Worm (Caenorhabditis elegans): Measurements from ENCODE around the gene cest-9.2.
A peak's percentile ranks its signal among the peaks of the same experiment; 100 is the strongest.

Gene cest-9.2

DNA sequence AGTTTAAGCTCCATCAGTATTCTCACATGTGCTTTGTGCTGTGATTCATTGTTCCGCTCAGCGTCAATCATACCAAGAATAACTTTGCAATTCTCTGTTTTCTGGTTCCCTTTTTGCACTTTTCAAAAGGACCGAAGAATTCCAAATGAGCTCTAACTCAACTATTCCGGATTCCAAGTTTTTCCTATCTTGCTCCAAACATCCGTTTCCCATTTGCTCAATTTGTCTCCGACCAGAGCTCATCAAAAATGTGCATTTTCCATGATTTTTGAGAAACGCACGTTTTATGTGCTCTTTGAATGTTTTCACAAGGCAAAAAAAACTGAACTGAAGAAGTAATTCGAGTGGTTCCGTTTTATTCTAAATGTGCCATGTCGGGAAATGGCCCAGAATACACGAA, 23.6 kb upstream of the cest-9.2 start:
- no peak for TF ChIP-seq ztf-23 (GFP tag; IDR thresholded peaks at IDR 0.05)
- no peak for TF ChIP-seq ztf-29 (GFP tag; IDR thresholded peaks at IDR 0.05)
- no peak for TF ChIP-seq T22C8.4 (GFP tag; IDR thresholded peaks at IDR 0.05)
- no peak for TF ChIP-seq klf-2 (GFP tag; conservative IDR thresholded peaks at IDR 0.05)

DNA sequence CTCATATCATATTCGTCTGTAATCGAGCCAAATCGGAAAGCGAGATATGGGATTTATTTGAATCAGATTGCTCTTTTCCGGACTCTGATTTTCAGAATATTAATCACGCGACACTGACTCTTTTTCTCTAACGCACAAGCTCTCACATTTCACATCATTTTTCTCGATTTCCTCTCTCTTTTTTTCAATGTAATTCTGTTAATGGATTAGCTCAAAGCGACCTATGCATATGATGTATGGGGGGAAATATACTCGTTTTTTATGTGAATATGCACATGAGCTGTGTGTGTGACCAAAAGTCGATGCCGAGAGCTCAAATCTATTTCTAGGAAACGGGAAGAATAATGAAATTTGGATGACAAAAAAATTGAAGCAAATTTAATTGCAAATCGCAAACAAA, 21.3 kb upstream of the cest-9.2 start:
- TF ChIP-seq klf-2 (GFP tag; conservative IDR thresholded peaks at IDR 0.05), result no peak
- no peak for TF ChIP-seq ref-1 (GFP tag; conservative IDR thresholded peaks at IDR 0.05)
- no peak for TF ChIP-seq med-1 (GFP tag; optimal IDR thresholded peaks at IDR 0.05; ENCODE audit: insufficient read depth)
- TF ChIP-seq flt-1 (GFP tag; IDR thresholded peaks at IDR 0.05), result no peak
- TF ChIP-seq ztf-29 (GFP tag; IDR thresholded peaks at IDR 0.05), result no peak
- no peak for TF ChIP-seq tab-1 (GFP tag; IDR thresholded peaks at IDR 0.05)

DNA sequence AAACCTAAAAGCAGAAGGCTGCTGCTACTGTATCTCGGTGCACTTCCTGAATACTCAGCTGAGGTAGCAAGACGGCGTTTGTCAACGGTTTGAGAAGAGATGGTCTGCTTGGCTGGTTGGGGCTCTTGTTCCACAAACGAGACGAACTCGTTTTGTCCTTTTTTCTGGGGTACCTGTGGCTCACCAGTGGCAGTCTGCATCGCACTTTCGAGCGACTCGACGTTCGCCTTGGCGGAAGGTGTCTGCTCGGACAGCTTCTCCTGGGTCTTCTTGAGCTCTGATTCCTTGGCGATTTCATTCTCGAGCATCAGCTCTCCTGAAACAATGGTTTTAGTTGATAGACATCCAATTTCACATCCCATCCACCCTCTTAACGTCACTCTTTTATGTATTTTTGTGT, 20.5 kb upstream of the cest-9.2 start:
- no peak for TF ChIP-seq klf-2 (GFP tag; conservative IDR thresholded peaks at IDR 0.05)
- no peak for TF ChIP-seq ref-1 (GFP tag; conservative IDR thresholded peaks at IDR 0.05)
- TF ChIP-seq tab-1 (GFP tag; IDR thresholded peaks at IDR 0.05), result no peak
- no peak for TF ChIP-seq ztf-23 (GFP tag; IDR thresholded peaks at IDR 0.05)
- no peak for TF ChIP-seq med-1 (GFP tag; optimal IDR thresholded peaks at IDR 0.05; ENCODE audit: insufficient read depth)
- TF ChIP-seq ztf-29 (GFP tag; IDR thresholded peaks at IDR 0.05), result no peak
- no peak for TF ChIP-seq T22C8.4 (GFP tag; IDR thresholded peaks at IDR 0.05)
- no peak for TF ChIP-seq flt-1 (GFP tag; IDR thresholded peaks at IDR 0.05)
- no peak for TF ChIP-seq cog-1 (tag; optimal IDR thresholded peaks at IDR 0.05)

DNA sequence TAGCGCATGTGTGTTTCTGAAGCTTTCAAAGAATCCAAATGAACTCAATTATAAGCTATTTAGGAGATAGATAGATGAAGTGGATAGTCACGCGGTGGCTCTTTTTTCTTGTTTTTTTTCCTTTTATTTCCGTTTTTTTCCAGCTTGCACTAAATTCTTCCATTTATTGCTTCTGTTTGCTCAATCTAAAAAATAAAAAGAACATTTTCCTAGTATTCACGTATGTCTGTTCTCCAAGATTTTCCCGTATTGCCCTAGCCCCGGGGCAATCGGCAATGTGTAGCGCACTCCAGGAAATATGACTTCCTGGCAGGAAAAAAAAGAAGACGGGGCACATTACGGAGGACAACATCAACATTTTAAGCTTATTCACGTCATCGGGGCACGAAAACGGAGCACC, 20.1 kb upstream of the cest-9.2 start:
- no peak for TF ChIP-seq klf-2 (GFP tag; conservative IDR thresholded peaks at IDR 0.05)
- TF ChIP-seq flt-1 (GFP tag; IDR thresholded peaks at IDR 0.05), result no peak
- no peak for TF ChIP-seq ref-1 (GFP tag; conservative IDR thresholded peaks at IDR 0.05)
- no peak for TF ChIP-seq T22C8.4 (GFP tag; IDR thresholded peaks at IDR 0.05)
- TF ChIP-seq med-1 (GFP tag; optimal IDR thresholded peaks at IDR 0.05; ENCODE audit: insufficient read depth), result no peak
- TF ChIP-seq ztf-29 (GFP tag; IDR thresholded peaks at IDR 0.05), result no peak
- TF ChIP-seq ztf-23 (GFP tag; IDR thresholded peaks at IDR 0.05), result no peak
- no peak for TF ChIP-seq cog-1 (tag; optimal IDR thresholded peaks at IDR 0.05)
- TF ChIP-seq tab-1 (GFP tag; IDR thresholded peaks at IDR 0.05), result no peak

DNA sequence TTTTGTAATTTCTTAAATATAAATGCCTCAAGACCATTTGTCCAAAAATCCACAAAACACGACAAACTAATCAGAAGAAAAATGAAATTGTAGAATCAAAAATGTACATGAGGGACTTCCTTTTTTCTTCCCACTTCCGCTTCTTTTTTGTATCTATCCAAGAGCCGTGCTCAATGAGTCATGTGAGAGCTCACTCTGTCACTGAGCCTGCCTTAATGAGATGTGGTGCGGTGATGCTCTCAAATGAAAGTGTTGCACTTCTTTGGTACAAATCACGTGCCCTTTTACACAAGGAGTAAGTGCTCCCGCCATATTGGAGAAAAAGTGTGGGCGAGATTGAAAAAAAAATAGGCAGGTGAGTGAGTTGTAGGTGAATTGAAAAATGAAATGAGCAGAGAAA, 17.6 kb upstream of the cest-9.2 start:
- no peak for TF ChIP-seq ztf-23 (GFP tag; IDR thresholded peaks at IDR 0.05)
- TF ChIP-seq tab-1 (GFP tag; IDR thresholded peaks at IDR 0.05), result no peak
- TF ChIP-seq ref-1 (GFP tag; conservative IDR thresholded peaks at IDR 0.05), result no peak
- no peak for TF ChIP-seq cog-1 (tag; optimal IDR thresholded peaks at IDR 0.05)
- TF ChIP-seq flt-1 (GFP tag; IDR thresholded peaks at IDR 0.05), result no peak
- no peak for TF ChIP-seq klf-2 (GFP tag; conservative IDR thresholded peaks at IDR 0.05)
- TF ChIP-seq T22C8.4 (GFP tag; IDR thresholded peaks at IDR 0.05), result no peak
- no peak for TF ChIP-seq med-1 (GFP tag; optimal IDR thresholded peaks at IDR 0.05; ENCODE audit: insufficient read depth)
- no peak for TF ChIP-seq ztf-29 (GFP tag; IDR thresholded peaks at IDR 0.05)

DNA sequence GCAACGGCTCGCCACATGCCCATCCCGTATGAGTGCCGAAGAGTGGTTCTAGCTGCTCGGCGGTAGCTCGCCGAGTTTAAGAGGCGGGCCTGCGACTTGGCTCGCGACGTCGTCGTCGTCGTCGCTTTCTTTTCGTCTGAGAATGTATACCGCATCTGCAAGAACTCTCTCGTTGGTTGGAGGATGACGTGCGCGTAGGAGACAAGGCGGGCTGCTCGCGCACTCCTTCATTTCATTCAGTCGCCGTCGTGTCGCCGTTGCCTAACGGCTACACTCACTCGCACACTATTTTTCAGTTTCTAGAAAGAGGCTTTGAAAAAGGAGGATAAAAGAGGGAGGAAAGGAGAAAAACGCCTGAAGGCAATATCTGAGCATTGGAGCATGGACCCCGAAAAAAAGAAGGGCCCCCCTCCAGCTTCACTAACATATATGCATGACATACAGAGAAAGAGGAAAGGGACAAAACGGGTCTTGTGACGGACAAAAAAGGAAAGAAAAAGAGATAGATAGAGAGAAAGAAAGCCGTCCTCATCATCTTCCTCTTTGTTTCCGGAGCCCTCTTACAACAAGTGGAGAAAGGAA, 16.3 kb upstream of the cest-9.2 start:
- no peak for TF ChIP-seq ref-1 (GFP tag; conservative IDR thresholded peaks at IDR 0.05)
- TF ChIP-seq tab-1 (GFP tag; IDR thresholded peaks at IDR 0.05), result no peak
- peak; percentile 18 for TF ChIP-seq cog-1 (tag; optimal IDR thresholded peaks at IDR 0.05)

DNA sequence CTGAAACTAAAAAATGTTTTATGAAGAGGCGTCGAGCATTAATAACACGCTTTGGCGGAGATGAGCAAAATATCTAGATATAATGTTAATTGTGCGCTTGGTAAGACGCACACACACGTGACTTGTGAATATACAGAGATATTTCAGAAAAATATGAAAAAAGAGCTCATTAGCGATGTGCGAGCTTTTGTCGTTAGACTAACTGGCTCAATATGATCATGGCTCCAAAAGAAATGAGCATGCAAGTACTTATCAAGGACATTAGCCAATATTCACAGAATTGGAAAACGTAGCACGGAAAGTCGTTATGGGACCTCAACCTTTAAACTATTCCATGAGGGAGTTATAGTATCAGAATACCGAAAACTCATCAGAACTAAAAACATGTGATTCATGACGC, 14.8 kb upstream of the cest-9.2 start:
- TF ChIP-seq T22C8.4 (GFP tag; IDR thresholded peaks at IDR 0.05) (no peak), ref-1 (GFP tag; conservative IDR thresholded peaks at IDR 0.05) (no peak), tab-1 (GFP tag; IDR thresholded peaks at IDR 0.05) (no peak), ztf-23 (GFP tag; IDR thresholded peaks at IDR 0.05) (no peak), klf-2 (GFP tag; conservative IDR thresholded peaks at IDR 0.05) (no peak), flt-1 (GFP tag; IDR thresholded peaks at IDR 0.05) (no peak), cog-1 (tag; optimal IDR thresholded peaks at IDR 0.05) (no peak), ztf-29 (GFP tag; IDR thresholded peaks at IDR 0.05) (no peak), med-1 (GFP tag; optimal IDR thresholded peaks at IDR 0.05; ENCODE audit: insufficient read depth) (no peak)

DNA sequence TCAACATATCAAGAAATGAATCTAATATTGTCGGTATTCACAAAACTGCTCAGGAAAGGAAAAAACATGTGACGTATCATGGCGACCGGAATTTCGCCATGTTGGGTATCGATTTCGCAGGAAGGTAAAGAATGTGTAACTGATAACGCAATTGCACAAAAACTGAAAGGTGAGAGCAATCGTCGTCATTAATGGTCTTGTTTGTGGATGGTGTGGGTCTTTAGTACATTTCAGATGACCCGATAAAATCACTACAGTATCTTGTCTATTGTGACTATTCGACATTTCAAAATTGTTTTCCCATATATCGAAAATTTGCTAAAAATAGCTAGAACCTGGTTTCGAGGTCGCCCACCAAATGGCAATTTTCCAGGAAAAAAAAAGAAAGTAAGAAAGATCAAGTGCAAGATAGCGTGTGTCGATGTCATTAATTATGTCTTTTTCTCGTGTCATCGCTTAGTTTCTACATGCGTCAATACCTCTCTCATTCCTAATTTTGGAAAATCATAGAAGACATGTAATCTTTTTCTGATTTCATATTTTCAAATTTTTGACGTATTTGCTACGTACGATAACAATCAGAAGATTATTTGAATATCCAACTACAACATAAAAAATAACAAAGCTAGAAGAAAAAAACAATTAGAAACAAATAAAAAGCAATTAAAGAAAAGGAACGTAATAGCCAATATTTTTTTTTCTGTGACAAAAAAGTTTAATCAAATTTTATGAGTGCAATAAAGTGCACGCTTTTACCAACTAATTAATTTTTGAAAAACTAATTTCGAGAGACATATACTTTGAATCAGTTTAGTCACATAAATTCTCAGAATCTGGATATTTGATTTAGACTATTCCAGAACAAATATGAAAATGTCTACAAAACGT, 11.5 kb upstream of the cest-9.2 start:
- no peak for TF ChIP-seq ztf-23 (GFP tag; IDR thresholded peaks at IDR 0.05)
- no peak for TF ChIP-seq cog-1 (tag; optimal IDR thresholded peaks at IDR 0.05)
- no peak for TF ChIP-seq T22C8.4 (GFP tag; IDR thresholded peaks at IDR 0.05)
- no peak for TF ChIP-seq flt-1 (GFP tag; IDR thresholded peaks at IDR 0.05)

DNA sequence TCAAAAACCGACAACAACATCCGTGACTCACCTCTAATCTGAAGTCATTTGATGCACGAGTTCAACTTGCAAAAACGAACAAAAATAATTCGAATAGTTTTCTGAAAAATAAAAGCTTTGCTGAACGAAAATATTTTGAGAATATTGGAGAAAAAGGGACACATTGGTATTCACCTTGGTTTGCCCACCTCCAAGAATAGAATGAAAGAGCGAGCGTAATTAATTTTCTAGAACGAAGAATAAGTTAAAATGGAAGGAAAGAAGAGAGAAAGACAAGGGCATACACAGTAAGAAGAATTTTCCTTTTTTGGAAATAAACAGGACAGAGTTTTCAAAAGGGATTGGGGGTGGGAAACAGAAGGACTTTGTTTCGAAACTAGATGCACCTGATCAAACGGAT, 9.1 kb upstream of the cest-9.2 start, which contains the start of gene cab-1:
cab-1 (minus strand) TSS at position 101 of the 400 bp plus-strand sequence.
- TF ChIP-seq T22C8.4 (GFP tag; IDR thresholded peaks at IDR 0.05), result no peak
- TF ChIP-seq tab-1 (GFP tag; IDR thresholded peaks at IDR 0.05), result no peak
- no peak for TF ChIP-seq klf-2 (GFP tag; conservative IDR thresholded peaks at IDR 0.05)
- no peak for TF ChIP-seq cog-1 (tag; optimal IDR thresholded peaks at IDR 0.05)
- TF ChIP-seq ztf-23 (GFP tag; IDR thresholded peaks at IDR 0.05), result no peak
- TF ChIP-seq ref-1 (GFP tag; conservative IDR thresholded peaks at IDR 0.05), result no peak
- no peak for TF ChIP-seq med-1 (GFP tag; optimal IDR thresholded peaks at IDR 0.05; ENCODE audit: insufficient read depth)
- no peak for TF ChIP-seq ztf-29 (GFP tag; IDR thresholded peaks at IDR 0.05)
- TF ChIP-seq flt-1 (GFP tag; IDR thresholded peaks at IDR 0.05), result no peak

DNA sequence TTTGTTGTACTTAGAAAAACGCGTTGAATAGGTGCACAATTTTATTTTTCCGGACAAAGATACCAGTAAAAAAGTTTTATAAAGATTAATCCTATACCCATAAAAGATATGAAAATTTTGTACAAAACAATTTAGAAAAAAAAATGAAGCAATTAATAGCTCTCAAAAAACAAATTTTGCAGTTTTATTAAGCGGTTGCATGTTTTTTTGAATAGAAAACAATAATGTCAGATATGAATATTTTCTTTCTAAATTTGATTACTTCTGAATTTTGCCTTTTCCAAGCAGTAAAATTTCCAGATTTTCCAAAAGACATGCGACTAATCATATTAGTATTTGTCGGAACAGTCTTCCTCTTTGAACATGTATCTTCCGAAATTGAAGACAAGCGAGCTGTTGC, 5.0 kb upstream of the cest-9.2 start, which contains the start of gene C23H4.8:
C23H4.8 (plus strand) TSS at position 301 of the 400 bp plus-strand sequence.
- TF ChIP-seq tab-1 (GFP tag; IDR thresholded peaks at IDR 0.05), result no peak
- no peak for TF ChIP-seq ztf-23 (GFP tag; IDR thresholded peaks at IDR 0.05)
- TF ChIP-seq T22C8.4 (GFP tag; IDR thresholded peaks at IDR 0.05), result no peak
- TF ChIP-seq klf-2 (GFP tag; conservative IDR thresholded peaks at IDR 0.05), result no peak
- no peak for TF ChIP-seq ztf-29 (GFP tag; IDR thresholded peaks at IDR 0.05)
- no peak for TF ChIP-seq med-1 (GFP tag; optimal IDR thresholded peaks at IDR 0.05; ENCODE audit: insufficient read depth)
- TF ChIP-seq cog-1 (tag; optimal IDR thresholded peaks at IDR 0.05), result no peak
- no peak for TF ChIP-seq flt-1 (GFP tag; IDR thresholded peaks at IDR 0.05)
- TF ChIP-seq ref-1 (GFP tag; conservative IDR thresholded peaks at IDR 0.05), result no peak

Data from whole organism, midembryonic.